Fruit fly (Drosophila melanogaster): ENCODE results near the gene CG16713.

dm6 chr2L:3740443-3740842, 45.2 kb upstream of the CG16713 start:
- TF ChIP-seq h (GFP tag; optimal IDR thresholded peaks at IDR 0.05) (no peak), psq (GFP tag; optimal IDR thresholded peaks at IDR 0.05) (no peak), jim (GFP tag; optimal IDR thresholded peaks at IDR 0.05) (no peak), pan (optimal IDR thresholded peaks at IDR 0.05) (no peak)
